Worm (Caenorhabditis elegans): Measurements from ENCODE around the gene nlp-36.

- TF ChIP-seq unc-62 (GFP tag; optimal IDR thresholded peaks at IDR 0.05) = no peak
- TF ChIP-seq unc-39 (tag; optimal IDR thresholded peaks at IDR 0.05) = no peak
- no peak for TF ChIP-seq elt-3 (tag; optimal IDR thresholded peaks at IDR 0.05)
- no peak for TF ChIP-seq M03D4.4 (tag; optimal IDR thresholded peaks at IDR 0.05)
- TF ChIP-seq mep-1 (tag; optimal IDR thresholded peaks at IDR 0.05) = no peak
- no peak for TF ChIP-seq mab-5 (tag; optimal IDR thresholded peaks at IDR 0.05)
- no peak for TF ChIP-seq tbx-8 (GFP tag; optimal IDR thresholded peaks at IDR 0.05)
- TF ChIP-seq nhr-28 (tag; optimal IDR thresholded peaks at IDR 0.05) = no peak
- TF ChIP-seq bed-3 (GFP tag; optimal IDR thresholded peaks at IDR 0.05) = no peak
- no peak for TF ChIP-seq elt-1 (tag; optimal IDR thresholded peaks at IDR 0.05; ENCODE audit: borderline replicate concordance, insufficient read depth)
- TF ChIP-seq nhr-237 (tag; optimal IDR thresholded peaks at IDR 0.05) = no peak
- TF ChIP-seq ceh-39 (tag; optimal IDR thresholded peaks at IDR 0.05) = no peak
Measured at ce11 chrIII:9485373-9485772, 3.2 kb upstream of the nlp-36 start, which contains the start of gene bre-3.

All from whole organism, mixed stage, embryonic.